Fruit fly (Drosophila melanogaster): Measurements from ENCODE around the gene Eaf6.
A peak's percentile ranks its signal among the peaks of the same experiment; 100 is the strongest.

Gene Eaf6

dm6 chr3L:5562584-5562983 lies 45.5 kb downstream of the Eaf6 start:
- TF ChIP-seq Hr4 (GFP tag; optimal IDR thresholded peaks at IDR 0.05) (no peak), Hr39 (GFP tag; optimal IDR thresholded peaks at IDR 0.05) (no peak), achi (GFP tag; optimal IDR thresholded peaks at IDR 0.05) (no peak), vri (GFP tag; optimal IDR thresholded peaks at IDR 0.05) (no peak), Met (GFP tag; optimal IDR thresholded peaks at IDR 0.05) (no peak), svp (GFP tag) (peak; percentile 97), esn (GFP tag; optimal IDR thresholded peaks at IDR 0.05) (no peak), Lpt (GFP tag; optimal IDR thresholded peaks at IDR 0.05) (no peak)

- TF ChIP-seq Hr38 (GFP tag; optimal IDR thresholded peaks at IDR 0.05) (no peak), fkh (GFP tag; optimal IDR thresholded peaks at IDR 0.05) (peak; percentile 37)
Measured at dm6 chr3L:5561341-5561740, 46.8 kb downstream of the Eaf6 start, which contains the start of gene sinu. sinu (minus strand) TSS chr3L:5561598.

All from whole organism, prepupa.